Worm (Caenorhabditis elegans) whole organism, late embryonic: ENCODE results near the gene nhl-2.

Source experiments
- C08G9.2 ChIP-seq: sonication (generic microtip); optimal IDR thresholded peaks from 2 replicates; lab custom pipeline; 2016; ENCODE audit warnings: mild to moderate bottlenecking, missing genetic modification characterization, moderate library complexity, missing compliant biosample characterization
- C38D4.7 ChIP-seq: fragments of 200-800 bp; sonication (Bioruptor generic); optimal IDR thresholded peaks from 2 replicates; lab custom pipeline; 2018; ENCODE audit warnings: mild to moderate bottlenecking, missing genetic modification characterization, moderate library complexity, missing compliant biosample characterization
- F13H6.1 ChIP-seq: sonication (generic microtip); optimal IDR thresholded peaks from 2 replicates; lab custom pipeline; 2016; ENCODE audit warnings: missing genetic modification characterization, missing compliant biosample characterization
- K09A11.1 ChIP-seq: sonication (generic microtip); optimal IDR thresholded peaks from 2 replicates; lab custom pipeline; 2017; ENCODE audit warnings: antibody characterized with exemption, mild to moderate bottlenecking, missing genetic modification characterization, missing compliant biosample characterization; ENCODE audit not compliant: insufficient read depth
- T23F11.4 ChIP-seq: fragments of 200-800 bp; sonication (Bioruptor generic); optimal IDR thresholded peaks from 2 replicates; lab custom pipeline; 2018; ENCODE audit warnings: mild to moderate bottlenecking, missing genetic modification characterization, missing compliant biosample characterization
- Y22D7AL.16 ChIP-seq: sonication (generic microtip); optimal IDR thresholded peaks from 2 replicates; lab custom pipeline; 2016; ENCODE audit warnings: missing genetic modification characterization, missing compliant biosample characterization
- ama-1 ChIP-seq: fragments of 150-350 bp; optimal IDR thresholded peaks from 2 replicates; lab custom pipeline; 2014
- ceh-14 ChIP-seq: sonication (generic microtip); optimal IDR thresholded peaks from 2 replicates; lab custom pipeline; 2016; ENCODE audit warnings: missing genotype, missing genetic modification characterization, missing compliant biosample characterization
- ceh-18 ChIP-seq: sonication (generic microtip); optimal IDR thresholded peaks from 2 replicates; lab custom pipeline; 2016; ENCODE audit warnings: missing genetic modification characterization, missing compliant biosample characterization
- ceh-2 ChIP-seq: sonication (generic microtip); optimal IDR thresholded peaks from 2 replicates; lab custom pipeline; 2016; ENCODE audit warnings: missing genotype, missing genetic modification characterization, missing compliant biosample characterization
- ceh-22 ChIP-seq: sonication (generic microtip); optimal IDR thresholded peaks from 2 replicates; lab custom pipeline; 2017; ENCODE audit warnings: missing biosample characterization, missing genetic modification characterization
- ceh-24 ChIP-seq: sonication (generic microtip); optimal IDR thresholded peaks from 2 replicates; lab custom pipeline; 2016; ENCODE audit warnings: mild to moderate bottlenecking, missing genetic modification characterization, missing compliant biosample characterization
- ceh-30 ChIP-seq: fragments of 150-350 bp; optimal IDR thresholded peaks from 2 replicates; lab custom pipeline; 2014; ENCODE audit warnings: missing biosample characterization, missing genetic modification characterization
- ceh-31 ChIP-seq: sonication (generic microtip); optimal IDR thresholded peaks from 2 replicates; lab custom pipeline; 2016; ENCODE audit warnings: missing genetic modification characterization, missing compliant biosample characterization
- ceh-34 ChIP-seq: sonication (generic microtip); optimal IDR thresholded peaks from 2 replicates; lab custom pipeline; 2016; ENCODE audit warnings: mild to moderate bottlenecking, missing genetic modification characterization, missing compliant biosample characterization
- ceh-45 ChIP-seq: fragments of 200-800 bp; sonication (Bioruptor generic); IDR thresholded peaks from 2 replicates; pipeline ENCODE4 v1.3.6; 2022; ENCODE audit warnings: missing genetic modification reagents, missing genetic modification characterization, missing compliant biosample characterization
- ceh-6 ChIP-seq: fragments of 200-800 bp; sonication (Bioruptor generic); optimal IDR thresholded peaks from 2 replicates; lab custom pipeline; 2018; ENCODE audit warnings: mild to moderate bottlenecking, missing genetic modification characterization, missing compliant biosample characterization
- ceh-9 ChIP-seq: sonication (generic microtip); optimal IDR thresholded peaks from 2 replicates; lab custom pipeline; 2016; ENCODE audit warnings: mild to moderate bottlenecking, missing genetic modification characterization, inconsistent platforms, missing compliant biosample characterization
- che-1 ChIP-seq: sonication (generic microtip); optimal IDR thresholded peaks from 2 replicates; lab custom pipeline; 2016; ENCODE audit warnings: mild to moderate bottlenecking, missing genetic modification characterization, missing compliant biosample characterization
- dmd-4 ChIP-seq: sonication (generic microtip); optimal IDR thresholded peaks from 2 replicates; lab custom pipeline; 2016; ENCODE audit warnings: borderline replicate concordance, missing genetic modification characterization, missing compliant biosample characterization
- dve-1 ChIP-seq: sonication (generic microtip); optimal IDR thresholded peaks from 2 replicates; lab custom pipeline; 2017; ENCODE audit warnings: antibody characterized with exemption, mild to moderate bottlenecking, missing genetic modification characterization, missing compliant biosample characterization
- elt-2 ChIP-seq: sonication (generic microtip); optimal IDR thresholded peaks from 2 replicates; lab custom pipeline; 2016; ENCODE audit warnings: missing genetic modification reagents, missing genetic modification characterization, missing compliant biosample characterization
- elt-4 ChIP-seq: sonication (generic microtip); optimal IDR thresholded peaks from 2 replicates; lab custom pipeline; 2016; ENCODE audit warnings: missing genetic modification characterization, missing compliant biosample characterization
- ets-4 ChIP-seq: sonication (generic microtip); optimal IDR thresholded peaks from 2 replicates; lab custom pipeline; 2016; ENCODE audit warnings: missing genetic modification characterization, missing compliant biosample characterization
- fax-1 ChIP-seq: sonication (generic microtip); optimal IDR thresholded peaks from 2 replicates; lab custom pipeline; 2016; ENCODE audit warnings: missing genotype, missing genetic modification characterization, missing compliant biosample characterization
- fkh-10 ChIP-seq: fragments of 150-350 bp; optimal IDR thresholded peaks from 2 replicates; lab custom pipeline; 2014; ENCODE audit warnings: missing biosample characterization, missing genetic modification reagents, missing genetic modification characterization
- hlh-6 ChIP-seq: sonication (generic microtip); optimal IDR thresholded peaks from 2 replicates; lab custom pipeline; 2016; ENCODE audit warnings: missing genotype, missing genetic modification characterization, missing compliant biosample characterization
- hlh-8 ChIP-seq: sonication (generic microtip); optimal IDR thresholded peaks from 2 replicates; lab custom pipeline; 2016; ENCODE audit warnings: missing genotype, missing genetic modification characterization, missing compliant biosample characterization
- lim-6 ChIP-seq: sonication (generic microtip); optimal IDR thresholded peaks from 2 replicates; lab custom pipeline; 2016; ENCODE audit warnings: missing genetic modification characterization, missing compliant biosample characterization
- nfya-1 ChIP-seq: sonication (generic microtip); optimal IDR thresholded peaks from 2 replicates; lab custom pipeline; 2017; ENCODE audit warnings: missing genetic modification characterization, mild to moderate bottlenecking, missing compliant biosample characterization, antibody characterized with exemption, moderate library complexity
- nhr-11 ChIP-seq: fragments of 150-350 bp; optimal IDR thresholded peaks from 2 replicates; lab custom pipeline; 2014; ENCODE audit warnings: missing biosample characterization, missing genetic modification characterization
- nhr-232 ChIP-seq: sonication (generic microtip); optimal IDR thresholded peaks from 2 replicates; lab custom pipeline; 2016; ENCODE audit warnings: missing genetic modification characterization, missing compliant biosample characterization
- odd-2 ChIP-seq: sonication (generic microtip); optimal IDR thresholded peaks from 2 replicates; lab custom pipeline; 2017; ENCODE audit warnings: antibody characterized with exemption, mild to moderate bottlenecking, missing genetic modification characterization, missing compliant biosample characterization
- pag-3 ChIP-seq: sonication (generic microtip); optimal IDR thresholded peaks from 2 replicates; lab custom pipeline; 2016; ENCODE audit warnings: missing compliant biosample characterization, missing genetic modification characterization, borderline replicate concordance
- pat-9 ChIP-seq: fragments of 200-800 bp; sonication (Bioruptor generic); optimal IDR thresholded peaks from 2 replicates; lab custom pipeline; 2018; ENCODE audit warnings: mild to moderate bottlenecking, missing genetic modification characterization, moderate library complexity, missing compliant biosample characterization
- pha-4 ChIP-seq: fragments of 150-350 bp; optimal IDR thresholded peaks from 2 replicates; lab custom pipeline; 2018; ENCODE audit warnings: missing biosample characterization, missing genetic modification reagents, missing genetic modification characterization
- ref-2 ChIP-seq: sonication (generic microtip); optimal IDR thresholded peaks from 2 replicates; lab custom pipeline; 2016; ENCODE audit warnings: missing genetic modification characterization, missing compliant biosample characterization
- rnt-1 ChIP-seq: sonication (generic microtip); optimal IDR thresholded peaks from 2 replicates; lab custom pipeline; 2016; ENCODE audit warnings: missing genetic modification characterization, missing compliant biosample characterization
- sdc-2 ChIP-seq: sonication (generic microtip); optimal IDR thresholded peaks from 2 replicates; lab custom pipeline; 2016; ENCODE audit warnings: missing genotype, missing genetic modification characterization, missing compliant biosample characterization
- sox-2 ChIP-seq: fragments of 200-800 bp; sonication (Bioruptor generic); IDR thresholded peaks from 2 replicates; pipeline ENCODE4 v1.3.6; 2022; ENCODE audit warnings: missing genetic modification reagents, missing genetic modification characterization, missing compliant biosample characterization
- sox-4 ChIP-seq: sonication (generic microtip); optimal IDR thresholded peaks from 2 replicates; lab custom pipeline; 2017; ENCODE audit warnings: mild to moderate bottlenecking, missing genetic modification characterization, inconsistent platforms, missing compliant biosample characterization
- syd-9 ChIP-seq: sonication (generic microtip); optimal IDR thresholded peaks from 2 replicates; lab custom pipeline; 2016; ENCODE audit warnings: mild to moderate bottlenecking, missing genetic modification characterization, moderate library complexity, missing compliant biosample characterization
- tbx-2 ChIP-seq: sonication (generic microtip); optimal IDR thresholded peaks from 2 replicates; lab custom pipeline; 2016; ENCODE audit warnings: missing genetic modification characterization, missing compliant biosample characterization
- tbx-7 ChIP-seq: sonication (generic microtip); optimal IDR thresholded peaks from 2 replicates; lab custom pipeline; 2016; ENCODE audit warnings: missing genotype, missing genetic modification characterization, missing compliant biosample characterization
- unc-42 ChIP-seq: sonication (generic microtip); optimal IDR thresholded peaks from 2 replicates; lab custom pipeline; 2016; ENCODE audit warnings: missing genotype, missing genetic modification characterization, missing compliant biosample characterization
- unc-86 ChIP-seq: sonication (generic microtip); optimal IDR thresholded peaks from 2 replicates; lab custom pipeline; 2016; ENCODE audit warnings: missing genetic modification characterization, missing compliant biosample characterization
- ztf-16 ChIP-seq: sonication (generic microtip); optimal IDR thresholded peaks from 2 replicates; lab custom pipeline; 2017; ENCODE audit warnings: missing genetic modification characterization, missing compliant biosample characterization

The nhl-2 gene

DNA sequence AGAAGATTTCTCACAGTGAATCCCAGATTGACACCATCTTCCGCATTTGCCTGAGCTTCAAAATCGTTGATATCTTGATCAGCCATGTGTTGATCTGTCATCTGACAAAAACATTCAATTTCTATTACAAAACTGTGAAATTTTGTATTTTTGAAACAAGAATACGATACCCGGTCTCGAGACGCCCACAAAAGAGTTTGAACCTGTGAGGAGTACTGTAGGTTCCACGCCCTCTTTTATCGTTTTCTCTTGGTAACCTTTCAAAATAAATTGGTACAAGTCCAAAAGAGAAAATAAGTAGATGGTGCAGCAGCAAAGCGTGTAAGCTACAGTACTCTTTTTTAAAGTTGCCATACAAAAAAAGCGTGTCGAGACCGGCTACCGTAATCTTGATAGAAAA, 11.1 kb upstream of the nhl-2 start, which contains the start of gene F26F4.12:
Gene F26F4.12, minus strand, starts transcription at position 101 of the 400 bp plus-strand sequence.
- TF ChIP-seq hlh-8 (tag; lab: Kevin White, UChicago) (no peak), lim-6 (tag; lab: Kevin White, UChicago) (no peak), tbx-7 (no peak), ceh-2 (no peak), nhr-11 (tag; lab: Kevin White, UChicago) (no peak), ceh-14 (tag; lab: Kevin White, UChicago) (no peak), sox-2 (GFP tag; lab: Robert Waterston, UW) (no peak), ceh-30 (no peak)

- TF ChIP-seq tbx-2 (tag; lab: Kevin White, UChicago) = no peak
- no peak for TF ChIP-seq pag-3 (tag; lab: Kevin White, UChicago)
- TF ChIP-seq nhr-232 = no peak
- no peak for TF ChIP-seq ceh-22 (tag; lab: Kevin White, UChicago)
- no peak for TF ChIP-seq fkh-10 (GFP tag; lab: Kevin White, UChicago)
- no peak for TF ChIP-seq elt-4
- TF ChIP-seq C38D4.7 = no peak
- no peak for TF ChIP-seq ztf-16 (tag; lab: Kevin White, UChicago)
- no peak for TF ChIP-seq pha-4 (tag; lab: Kevin White, UChicago)
- no peak for TF ChIP-seq Y22D7AL.16 (tag; lab: Kevin White, UChicago)
- TF ChIP-seq ama-1 (lab: Kevin White, UChicago) = no peak
Measured at ce11 chrIII:4906896-4907295, 8.0 kb upstream of the nhl-2 start, which contains the start of gene rom-1. TSS of gene rom-1 (plus strand) at chrIII:4907196.

- TF ChIP-seq elt-2 (tag; lab: Kevin White, UChicago) = peak; percentile 43
- no peak for TF ChIP-seq dve-1 (tag; lab: Kevin White, UChicago)
Measured at ce11 chrIII:4906365-4906764, 7.5 kb upstream of the nhl-2 start.

ce11 chrIII:4905405-4905804, 6.5 kb upstream of the nhl-2 start, which contains the start of gene F26F4.8:
TSS of gene F26F4.8 (minus strand) at chrIII:4905473.
- TF ChIP-seq ceh-9 (no peak), hlh-6 (no peak), ceh-24 (tag; lab: Kevin White, UChicago) (no peak), ets-4 (tag; lab: Kevin White, UChicago) (peak; percentile 88), sox-4 (tag; lab: Kevin White, UChicago) (no peak), elt-2 (tag; lab: Kevin White, UChicago) (peak; percentile 62), lim-6 (tag; lab: Kevin White, UChicago) (peak; percentile 43), tbx-2 (tag; lab: Kevin White, UChicago) (peak; percentile 85), rnt-1 (peak; percentile 46), odd-2 (tag; lab: Kevin White, UChicago) (no peak), ceh-6 (GFP tag; lab: Kevin White, UChicago) (no peak), ref-2 (tag; lab: Kevin White, UChicago) (peak; percentile 51), unc-42 (tag; lab: Kevin White, UChicago) (peak; percentile 20), hlh-8 (tag; lab: Kevin White, UChicago) (peak; percentile 89), ceh-45 (GFP tag; lab: Robert Waterston, UW) (no peak), fax-1 (tag; lab: Kevin White, UChicago) (peak; percentile 51), pat-9 (no peak), nfya-1 (tag; lab: Kevin White, UChicago) (no peak), dmd-4 (tag; lab: Kevin White, UChicago) (no peak), ceh-2 (peak; percentile 93), syd-9 (no peak), che-1 (tag; lab: Kevin White, UChicago) (no peak), ama-1 (lab: Kevin White, UChicago) (no peak), ceh-18 (peak; percentile 6), ceh-31 (tag; lab: Kevin White, UChicago) (peak; percentile 92), ztf-16 (tag; lab: Kevin White, UChicago) (peak; percentile 1), unc-86 (peak; percentile 10), K09A11.1 (no peak), F13H6.1 (tag; lab: Kevin White, UChicago) (peak; percentile 37), ceh-14 (tag; lab: Kevin White, UChicago) (peak; percentile 14), ceh-34 (tag; lab: Kevin White, UChicago) (peak; percentile 15), sdc-2 (tag; lab: Kevin White, UChicago) (peak; percentile 54), T23F11.4 (GFP tag; lab: Kevin White, UChicago) (no peak), elt-4 (no peak), C08G9.2 (tag; lab: Kevin White, UChicago) (peak; percentile 90), nhr-11 (tag; lab: Kevin White, UChicago) (no peak)
